Fruit fly (Drosophila melanogaster) whole organism, embryonic: ENCODE results near the gene Rtca.
A peak's percentile ranks its signal among the peaks of the same experiment; 100 is the strongest.

Experiments used
- ATbp ChIP-seq: fragments of 200-800 bp; sonication (Bioruptor generic); optimal IDR thresholded peaks from 2 replicates; lab custom pipeline; 2017; ENCODE audit warnings: missing biosample characterization, mild to moderate bottlenecking, missing genetic modification characterization, missing genetic modification reagents
- Adf1 ChIP-seq: fragments of 200-800 bp; sonication (Bioruptor generic); IDR thresholded peaks from 2 replicates; pipeline ENCODE4 v1.3.6; 2022; ENCODE audit warnings: missing biosample characterization, missing genetic modification characterization
- Asciz ChIP-seq: fragments of 200-800 bp; sonication (Bioruptor generic); optimal IDR thresholded peaks from 2 replicates; lab custom pipeline; 2017; ENCODE audit warnings: missing biosample characterization, mild to moderate bottlenecking, missing genetic modification characterization, missing genetic modification reagents
- Blimp-1 ChIP-seq: fragments of 200-800 bp; sonication (Bioruptor generic); optimal IDR thresholded peaks from 3 replicates; lab custom pipeline; 2018; ENCODE audit warnings: missing biosample characterization, missing genetic modification characterization, mild to moderate bottlenecking, moderate library complexity, missing genetic modification reagents
- CG10267 ChIP-seq: fragments of 200-800 bp; sonication (Bioruptor generic); optimal IDR thresholded peaks from 2 replicates; lab custom pipeline; 2018; ENCODE audit warnings: missing biosample characterization, mild to moderate bottlenecking, missing genetic modification characterization, moderate library complexity
- CG11398 ChIP-seq: fragments of 200-800 bp; sonication (Bioruptor generic); optimal IDR thresholded peaks from 2 replicates; lab custom pipeline; 2016; ENCODE audit warnings: missing biosample characterization, missing genetic modification characterization
- CG13775 ChIP-seq: fragments of 200-800 bp; sonication (Bioruptor generic); optimal IDR thresholded peaks from 3 replicates; lab custom pipeline; 2017; ENCODE audit warnings: missing biosample characterization, mild to moderate bottlenecking, missing genetic modification characterization
- CG14710 ChIP-seq: fragments of 200-800 bp; sonication (Bioruptor generic); optimal IDR thresholded peaks from 3 replicates; lab custom pipeline; 2019; ENCODE audit warnings: missing biosample characterization, mild to moderate bottlenecking, missing genetic modification characterization, moderate library complexity
- CG17568 ChIP-seq: fragments of 200-800 bp; sonication (Bioruptor generic); optimal IDR thresholded peaks from 2 replicates; lab custom pipeline; 2018; ENCODE audit warnings: missing biosample characterization, mild to moderate bottlenecking, missing genetic modification characterization, moderate library complexity
- CG18764 ChIP-seq: fragments of 200-800 bp; sonication (Bioruptor generic); optimal IDR thresholded peaks from 3 replicates; lab custom pipeline; 2016; ENCODE audit warnings: missing biosample characterization, missing genetic modification characterization
- CG2120 ChIP-seq: fragments of 200-800 bp; sonication (Bioruptor generic); optimal IDR thresholded peaks from 3 replicates; lab custom pipeline; 2016; ENCODE audit warnings: missing biosample characterization, missing genetic modification characterization
- CG2199 ChIP-seq: fragments of 200-800 bp; sonication (Bioruptor generic); IDR thresholded peaks from 3 replicates; pipeline ENCODE4 v1.3.6; 2022; ENCODE audit warnings: missing biosample characterization, missing genetic modification characterization
- CG2712 ChIP-seq: fragments of 200-800 bp; optimal IDR thresholded peaks from 3 replicates; lab custom pipeline; 2019; ENCODE audit warnings: missing biosample characterization, mild to moderate bottlenecking, missing genetic modification characterization, moderate library complexity
- CG31365 ChIP-seq: fragments of 200-800 bp; sonication (Bioruptor generic); optimal IDR thresholded peaks from 2 replicates; lab custom pipeline; 2018; ENCODE audit warnings: missing biosample characterization, mild to moderate bottlenecking, missing genetic modification characterization
- CG3163 ChIP-seq: fragments of 200-800 bp; sonication (Bioruptor generic); optimal IDR thresholded peaks from 3 replicates; lab custom pipeline; 2016; ENCODE audit warnings: missing biosample characterization, missing genetic modification characterization
- CG4282 ChIP-seq: fragments of 200-800 bp; sonication (Bioruptor generic); optimal IDR thresholded peaks from 2 replicates; lab custom pipeline; 2016; ENCODE audit warnings: missing biosample characterization, missing genetic modification characterization
- CG4360 ChIP-seq: fragments of 200-800 bp; sonication (Bioruptor generic); IDR thresholded peaks from 2 replicates; pipeline ENCODE4 v1.3.6; 2022; ENCODE audit warnings: missing biosample characterization, missing genetic modification characterization
- CG43689 ChIP-seq: fragments of 200-800 bp; sonication (Bioruptor generic); IDR thresholded peaks from 2 replicates; pipeline ENCODE4 v1.3.6; 2022; ENCODE audit warnings: missing biosample characterization, missing genetic modification characterization
- CG5245 ChIP-seq: fragments of 200-800 bp; sonication (Bioruptor generic); optimal IDR thresholded peaks from 3 replicates; lab custom pipeline; 2016; ENCODE audit warnings: missing biosample characterization, missing genetic modification characterization
- CG7556 ChIP-seq: fragments of 200-800 bp; sonication (Bioruptor generic); optimal IDR thresholded peaks from 2 replicates; lab custom pipeline; 2017; ENCODE audit warnings: missing biosample characterization, mild to moderate bottlenecking, missing genetic modification characterization
- CG8290 ChIP-seq, 3 experiments: fragments of 200-800 bp; sonication (Bioruptor generic); optimal IDR thresholded peaks; 2 replicates each; lab custom pipeline; 2016 to 2019; ENCODE audit warnings: missing biosample characterization in 3 of 3, missing genetic modification characterization in 3 of 3, mild to moderate bottlenecking in 2 of 3, moderate library complexity in 1 of 3
- CG9932 ChIP-seq: fragments of 200-800 bp; sonication (Bioruptor generic); IDR thresholded peaks from 2 replicates; pipeline ENCODE4 v1.3.6; 2022; ENCODE audit warnings: missing biosample characterization, missing genetic modification characterization
- D19A ChIP-seq: fragments of 200-800 bp; optimal IDR thresholded peaks from 3 replicates; lab custom pipeline; 2019; ENCODE audit warnings: missing biosample characterization, mild to moderate bottlenecking, missing genetic modification characterization, moderate library complexity
- Dbx ChIP-seq: fragments of 200-800 bp; sonication (Bioruptor generic); IDR thresholded peaks from 3 replicates; pipeline ENCODE4 v1.3.6; 2022; ENCODE audit warnings: missing biosample characterization, missing genetic modification characterization
- Dek ChIP-seq: fragments of 200-800 bp; sonication (Bioruptor generic); optimal IDR thresholded peaks from 3 replicates; lab custom pipeline; 2019; ENCODE audit warnings: missing biosample characterization, mild to moderate bottlenecking, missing genetic modification characterization, moderate library complexity
- Dfd ChIP-seq, 2 experiments: fragments of >200 bp; optimal IDR thresholded peaks; 2 replicates each; lab custom pipeline; 2017; ENCODE audit warnings: missing biosample characterization in 2 of 2, missing genetic modification characterization in 2 of 2
- Dref ChIP-seq: fragments of 200-800 bp; sonication (Bioruptor generic); IDR thresholded peaks from 2 replicates; pipeline ENCODE4 v1.3.6; 2022; ENCODE audit warnings: missing biosample characterization, missing genetic modification characterization
- HHEX ChIP-seq: fragments of 200-800 bp; sonication (Bioruptor generic); optimal IDR thresholded peaks from 3 replicates; lab custom pipeline; 2017; ENCODE audit warnings: missing biosample characterization, mild to moderate bottlenecking, missing genetic modification characterization, missing genetic modification reagents
- HLH54F ChIP-seq: fragments of 200-800 bp; sonication (Bioruptor generic); optimal IDR thresholded peaks from 3 replicates; lab custom pipeline; 2016; ENCODE audit warnings: missing biosample characterization, missing genetic modification characterization
- Hr39 ChIP-seq: fragments of >200 bp; optimal IDR thresholded peaks from 2 replicates; lab custom pipeline; 2017
- Kr ChIP-seq: fragments of 200-800 bp; sonication (Bioruptor generic); optimal IDR thresholded peaks from 2 replicates; lab custom pipeline; 2017; ENCODE audit warnings: missing biosample characterization, mild to moderate bottlenecking, missing genetic modification characterization
- NFAT ChIP-seq: fragments of 200-800 bp; sonication (Bioruptor generic); IDR thresholded peaks from 2 replicates; pipeline ENCODE4 v1.3.6; 2022; ENCODE audit warnings: missing biosample characterization, missing genetic modification characterization
- Pdp1 ChIP-seq, 2 experiments: fragments of 200-800 bp; sonication (Bioruptor generic); optimal IDR thresholded peaks; 3 replicates each; lab custom pipeline; 2016; ENCODE audit warnings: missing biosample characterization in 2 of 2, missing genetic modification characterization in 2 of 2, mild to moderate bottlenecking in 1 of 2, moderate library complexity in 1 of 2
- cato ChIP-seq: fragments of 200-800 bp; sonication (Bioruptor generic); optimal IDR thresholded peaks from 2 replicates; lab custom pipeline; 2016; ENCODE audit warnings: missing biosample characterization, missing genetic modification characterization, borderline replicate concordance
- cg ChIP-seq: fragments of 200-800 bp; sonication (Bioruptor generic); optimal IDR thresholded peaks from 3 replicates; lab custom pipeline; 2019; ENCODE audit warnings: missing biosample characterization, mild to moderate bottlenecking, missing genetic modification characterization, moderate library complexity
- emc ChIP-seq: fragments of 200-800 bp; sonication (Bioruptor generic); optimal IDR thresholded peaks from 2 replicates; lab custom pipeline; 2016; ENCODE audit warnings: missing biosample characterization, missing genetic modification characterization
- eyg ChIP-seq: fragments of 200-800 bp; sonication (Bioruptor generic); optimal IDR thresholded peaks from 3 replicates; lab custom pipeline; 2016; ENCODE audit warnings: missing biosample characterization, missing genetic modification characterization
- fu2 ChIP-seq: fragments of 200-800 bp; sonication (Bioruptor generic); optimal IDR thresholded peaks from 2 replicates; lab custom pipeline; 2016; ENCODE audit warnings: missing biosample characterization, missing genetic modification characterization
- kah ChIP-seq: fragments of 200-800 bp; sonication (Bioruptor generic); optimal IDR thresholded peaks from 2 replicates; lab custom pipeline; 2018; ENCODE audit warnings: missing biosample characterization, mild to moderate bottlenecking, missing genetic modification characterization
- ken ChIP-seq: fragments of 200-800 bp; sonication (Bioruptor generic); IDR thresholded peaks from 3 replicates; pipeline ENCODE4 v1.3.6; 2022; ENCODE audit warnings: missing biosample characterization, missing genetic modification characterization
- knrl ChIP-seq: fragments of 200-800 bp; sonication (Bioruptor generic); IDR thresholded peaks from 3 replicates; pipeline ENCODE4 v1.3.6; 2022; ENCODE audit warnings: missing biosample characterization, missing genetic modification characterization; ENCODE audit not compliant: partially characterized antibody
- nom ChIP-seq: fragments of 200-800 bp; sonication (Bioruptor generic); optimal IDR thresholded peaks from 2 replicates; lab custom pipeline; 2017; ENCODE audit warnings: missing biosample characterization, missing genetic modification characterization, mild to moderate bottlenecking, moderate library complexity, missing genetic modification reagents
- pan ChIP-seq, 4 experiments: fragments of >200 bp in 3 of 4; fragments of 200-800 bp in 1 of 4; sonication (Bioruptor generic) in 1 of 4; optimal IDR thresholded peaks in 3 of 4; IDR thresholded peaks in 1 of 4; 2 replicates each; pipeline versions ENCODE4 v1.3.6 to Lab custom; 2017 to 2022; ENCODE audit warnings: missing biosample characterization in 2 of 4, missing genetic modification characterization in 2 of 4, mixed read lengths in 1 of 4
- prd ChIP-seq, 3 experiments: fragments of >200 bp in 2 of 3; fragments of 200-800 bp in 1 of 3; sonication (Bioruptor generic) in 1 of 3; optimal IDR thresholded peaks in 2 of 3; IDR thresholded peaks in 1 of 3; 2 replicates in 2 of 3; 3 replicates in 1 of 3; pipeline versions ENCODE4 v1.3.6 to Lab custom; 2017 to 2022; ENCODE audit warnings: missing biosample characterization in 1 of 3, missing genetic modification characterization in 1 of 3
- pum ChIP-seq: fragments of 200-800 bp; sonication (Bioruptor generic); optimal IDR thresholded peaks from 2 replicates; lab custom pipeline; 2016; ENCODE audit warnings: missing biosample characterization, missing genetic modification characterization
- rib ChIP-seq: fragments of 200-800 bp; sonication (Bioruptor generic); IDR thresholded peaks from 2 replicates; pipeline ENCODE4 v1.3.6; 2022; ENCODE audit warnings: missing biosample characterization, missing genetic modification characterization
- sr ChIP-seq: fragments of 200-800 bp; sonication (Bioruptor generic); IDR thresholded peaks from 3 replicates; pipeline ENCODE4 v1.3.6; 2022; ENCODE audit warnings: missing biosample characterization, missing genetic modification characterization
- unc-4 ChIP-seq: fragments of 200-800 bp; sonication (Bioruptor generic); IDR thresholded peaks from 2 replicates; pipeline ENCODE4 v1.3.6; 2022; ENCODE audit warnings: missing biosample characterization, missing genetic modification characterization; ENCODE audit not compliant: partially characterized antibody
- vvl ChIP-seq: fragments of 200-800 bp; sonication (Bioruptor generic); IDR thresholded peaks from 2 replicates; pipeline ENCODE4 v1.3.6; 2022; ENCODE audit warnings: missing biosample characterization, missing genetic modification characterization

Rtca gene

dm6 chrX:2094072-2094761 lies 22.0 kb downstream of the Rtca start, which contains the start of gene csw (continued):
- TF ChIP-seq CG10267 (tag; lab: Kevin White, UChicago) (peak; percentile 95), CG14710 (tag; lab: Kevin White, UChicago) (peak; percentile 65), pan (optimal IDR thresholded peaks at IDR 0.05; lab: Kevin White, UChicago) (no peak), pan (GFP tag; optimal IDR thresholded peaks at IDR 0.05 in 1 of 2, IDR thresholded peaks at IDR 0.05 in 1 of 2) (no peak), D19A (tag; lab: Kevin White, UChicago) (no peak), fu2 (peak; percentile 41), eyg (no peak), CG2120 (GFP tag; lab: Kevin White, UChicago) (peak; percentile 69), CG7556 (GFP tag; lab: Kevin White, UChicago) (no peak), CG2712 (tag; lab: Kevin White, UChicago) (peak; percentile 30), ken (peak; percentile 72; the same call in 2 of the 3 replicates), CG13775 (GFP tag; lab: Kevin White, UChicago) (peak; percentile 25), Dref (peak; percentile 54), Asciz (peak; percentile 53), Dbx (peak; percentile 53; the same call in 2 of the 3 replicates), HHEX (peak; percentile 5), Blimp-1 (peak; percentile 29), Dek (tag; lab: Kevin White, UChicago) (peak; percentile 16), NFAT (GFP tag; lab: Robert Waterston, UW) (0 out of 2 replicates have a peak, but pooled peaks have one; percentile 14), CG18764 (GFP tag; lab: Kevin White, UChicago) (peak; percentile 24), pum (peak; percentile 53), unc-4 (0 out of 2 replicates have a peak, but pooled peaks have one; percentile 14), HLH54F (GFP tag; lab: Kevin White, UChicago) (peak; percentile 49), CG11398 (peak; percentile 11), rib (GFP tag; lab: Robert Waterston, UW) (no peak), CG9932 (GFP tag; lab: Robert Waterston, UW) (peak; percentile 75), Kr (GFP tag; lab: Kevin White, UChicago) (no peak), emc (GFP tag; lab: Kevin White, UChicago) (peak; percentile 29), CG3163 (peak; percentile 47), nom (GFP tag; lab: Kevin White, UChicago) (peak; percentile 99), vvl (peak; percentile 25; the same call in 1 of the 2 replicates), Adf1 (GFP tag; lab: Robert Waterston, UW) (no peak), CG4282 (GFP tag; lab: Kevin White, UChicago) (peak; percentile 31), CG17568 (GFP tag; lab: Kevin White, UChicago) (no peak), prd (optimal IDR thresholded peaks at IDR 0.05; lab: Kevin White, UChicago) (no peak), prd (GFP tag; IDR thresholded peaks at IDR 0.05; lab: Robert Waterston, UW) (peak; percentile 34; the same call in 1 of the 3 replicates)

DNA sequence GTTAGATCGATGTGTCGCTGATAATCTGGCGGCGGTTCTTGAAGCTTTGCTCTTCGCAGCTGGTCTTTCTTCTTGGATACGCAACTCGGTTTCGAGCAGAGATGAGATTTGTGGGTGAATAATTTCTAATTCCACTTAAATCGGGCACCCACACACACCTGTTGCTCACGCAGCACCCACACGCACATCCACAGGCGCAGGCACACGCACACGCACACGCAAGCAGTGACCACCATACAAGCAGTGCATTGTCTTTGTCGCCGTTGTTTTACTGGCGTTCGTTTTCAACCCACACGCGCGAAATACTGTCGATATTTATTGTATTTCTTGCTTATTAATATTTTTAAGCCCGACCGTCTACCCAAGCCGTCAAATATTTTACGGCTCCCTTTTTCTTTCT lies 24.1 kb downstream of the Rtca start:
- peak in 1 of 2 experiments; percentile 53 for TF ChIP-seq Dfd (GFP tag; optimal IDR thresholded peaks at IDR 0.05; lab: Kevin White, UChicago)
- TF ChIP-seq CG2199 (GFP tag; lab: Robert Waterston, UW): 0 out of 3 replicates have a peak, but pooled peaks have one; percentile 35
- no peak for TF ChIP-seq knrl
- peak; percentile 70 for TF ChIP-seq cg (GFP tag; lab: Kevin White, UChicago)
- TF ChIP-seq Pdp1 (GFP tag; optimal IDR thresholded peaks at IDR 0.05; lab: Kevin White, UChicago): no peak
- peak; percentile 75 for TF ChIP-seq kah
- TF ChIP-seq ATbp (GFP tag; lab: Kevin White, UChicago): no peak
- TF ChIP-seq CG43689: no peak
- no peak for TF ChIP-seq pan (optimal IDR thresholded peaks at IDR 0.05; lab: Kevin White, UChicago)
- TF ChIP-seq pan (GFP tag; optimal IDR thresholded peaks at IDR 0.05 in 1 of 2, IDR thresholded peaks at IDR 0.05 in 1 of 2): no peak
- peak; percentile 44 for TF ChIP-seq CG8290 (GFP tag; optimal IDR thresholded peaks at IDR 0.05; lab: Kevin White, UChicago)
- no peak for TF ChIP-seq CG8290 (tag; optimal IDR thresholded peaks at IDR 0.05; lab: Kevin White, UChicago)
- no peak for TF ChIP-seq cato
- TF ChIP-seq Hr39: peak; percentile 90
- TF ChIP-seq CG5245 (GFP tag; lab: Kevin White, UChicago): no peak
- no peak for TF ChIP-seq CG4360 (GFP tag; lab: Robert Waterston, UW)
- TF ChIP-seq sr: peak; percentile 86
- TF ChIP-seq CG31365: peak; percentile 92
